Worm (Caenorhabditis elegans) whole organism, L2 larva: ENCODE data around the gene bli-2.

ENCODE experiments used
- C34F6.9 ChIP-seq: fragments of 150-350 bp; optimal IDR thresholded peaks from 2 replicates; lab custom pipeline; 2014; ENCODE audit warnings: missing biosample characterization, missing genetic modification characterization
- F13H6.1 ChIP-seq: sonication (generic microtip); optimal IDR thresholded peaks from 2 replicates; lab custom pipeline; 2016; ENCODE audit warnings: missing genetic modification characterization, missing compliant biosample characterization
- ceh-82 ChIP-seq: fragments of 150-350 bp; optimal IDR thresholded peaks from 2 replicates; lab custom pipeline; 2014; ENCODE audit warnings: missing biosample characterization, missing genetic modification characterization
- elt-1 ChIP-seq: fragments of 150-350 bp; optimal IDR thresholded peaks from 2 replicates; lab custom pipeline; 2014; ENCODE audit warnings: missing biosample characterization, missing genetic modification characterization
- fos-1 ChIP-seq: fragments of 150-350 bp; optimal IDR thresholded peaks from 2 replicates; lab custom pipeline; 2014; ENCODE audit warnings: missing biosample characterization, missing genetic modification characterization
- nhr-11 ChIP-seq: fragments of 150-350 bp; optimal IDR thresholded peaks from 2 replicates; lab custom pipeline; 2014; ENCODE audit warnings: missing biosample characterization, missing genetic modification characterization
- nhr-12 ChIP-seq: fragments of 150-350 bp; optimal IDR thresholded peaks from 2 replicates; lab custom pipeline; 2014; ENCODE audit warnings: missing biosample characterization, missing genetic modification characterization
- nhr-129 ChIP-seq: fragments of 150-350 bp; optimal IDR thresholded peaks from 2 replicates; lab custom pipeline; 2014; ENCODE audit warnings: missing biosample characterization, missing genetic modification characterization
- nhr-6 ChIP-seq: fragments of 150-350 bp; optimal IDR thresholded peaks from 2 replicates; lab custom pipeline; 2014; ENCODE audit warnings: missing biosample characterization, missing genetic modification characterization
- sma-9 ChIP-seq, 2 experiments: fragments of 150-350 bp in 1 of 2; sonication (generic microtip) in 1 of 2; optimal IDR thresholded peaks; 2 replicates each; lab custom pipeline; 2014 to 2016; ENCODE audit warnings: missing genetic modification characterization in 2 of 2, mild to moderate bottlenecking in 1 of 2, missing biosample characterization in 1 of 2, missing compliant biosample characterization in 1 of 2, missing genetic modification reagents in 1 of 2, moderate library complexity in 1 of 2
- zag-1 ChIP-seq: fragments of 150-350 bp; optimal IDR thresholded peaks from 2 replicates; lab custom pipeline; 2014; ENCODE audit warnings: missing biosample characterization, missing genetic modification characterization

ce11 chrII:5638059-5638458 is 14.2 kb downstream of the bli-2 start, which contains the start of gene F59E12.3:
- no peak for TF ChIP-seq nhr-11 (tag; lab: Kevin White, UChicago)
- TF ChIP-seq C34F6.9 (tag; lab: Kevin White, UChicago) = no peak
- TF ChIP-seq F13H6.1 = no peak
- no peak for TF ChIP-seq fos-1
- no peak for TF ChIP-seq nhr-129
- TF ChIP-seq sma-9 (GFP tag; optimal IDR thresholded peaks at IDR 0.05; lab: Kevin White, UChicago) = no peak
- no peak for TF ChIP-seq sma-9 (tag; optimal IDR thresholded peaks at IDR 0.05; lab: Kevin White, UChicago)
- TF ChIP-seq ceh-82 = no peak
- no peak for TF ChIP-seq zag-1 (tag; lab: Kevin White, UChicago)
- TF ChIP-seq elt-1 (tag; lab: Kevin White, UChicago) = no peak
- TF ChIP-seq nhr-6 (tag; lab: Kevin White, UChicago) = no peak
- TF ChIP-seq nhr-12 (tag; lab: Kevin White, UChicago) = no peak
